Fruit fly (Drosophila melanogaster): ENCODE data around the gene CG7920.

The CG7920 gene

dm6 chr3R:30050448-30050847 is 35.4 kb upstream of the CG7920 start (continued):
- TF ChIP-seq Med (GFP tag) = peak; percentile 53
- no peak for TF ChIP-seq CG14710 (tag; optimal IDR thresholded peaks at IDR 0.05)
- TF ChIP-seq CG17612 (GFP tag; IDR thresholded peaks at IDR 0.05) = peak; percentile 42; the same call in 1 of the 2 replicates
- peak; percentile 30; the same call in 2 of the 3 replicates for TF ChIP-seq row (GFP tag; IDR thresholded peaks at IDR 0.05)
- no peak for TF ChIP-seq Hr3 (GFP tag; optimal IDR thresholded peaks at IDR 0.05)
- no peak for TF ChIP-seq CG9817 (tag; optimal IDR thresholded peaks at IDR 0.05)
- no peak for TF ChIP-seq zfh2 (GFP tag; optimal IDR thresholded peaks at IDR 0.05)
- no peak for TF ChIP-seq disco-r (GFP tag; optimal IDR thresholded peaks at IDR 0.05)
- TF ChIP-seq H15 (GFP tag; IDR thresholded peaks at IDR 0.05) = no peak
- TF ChIP-seq Side (GFP tag; optimal IDR thresholded peaks at IDR 0.05) = no peak

DNA sequence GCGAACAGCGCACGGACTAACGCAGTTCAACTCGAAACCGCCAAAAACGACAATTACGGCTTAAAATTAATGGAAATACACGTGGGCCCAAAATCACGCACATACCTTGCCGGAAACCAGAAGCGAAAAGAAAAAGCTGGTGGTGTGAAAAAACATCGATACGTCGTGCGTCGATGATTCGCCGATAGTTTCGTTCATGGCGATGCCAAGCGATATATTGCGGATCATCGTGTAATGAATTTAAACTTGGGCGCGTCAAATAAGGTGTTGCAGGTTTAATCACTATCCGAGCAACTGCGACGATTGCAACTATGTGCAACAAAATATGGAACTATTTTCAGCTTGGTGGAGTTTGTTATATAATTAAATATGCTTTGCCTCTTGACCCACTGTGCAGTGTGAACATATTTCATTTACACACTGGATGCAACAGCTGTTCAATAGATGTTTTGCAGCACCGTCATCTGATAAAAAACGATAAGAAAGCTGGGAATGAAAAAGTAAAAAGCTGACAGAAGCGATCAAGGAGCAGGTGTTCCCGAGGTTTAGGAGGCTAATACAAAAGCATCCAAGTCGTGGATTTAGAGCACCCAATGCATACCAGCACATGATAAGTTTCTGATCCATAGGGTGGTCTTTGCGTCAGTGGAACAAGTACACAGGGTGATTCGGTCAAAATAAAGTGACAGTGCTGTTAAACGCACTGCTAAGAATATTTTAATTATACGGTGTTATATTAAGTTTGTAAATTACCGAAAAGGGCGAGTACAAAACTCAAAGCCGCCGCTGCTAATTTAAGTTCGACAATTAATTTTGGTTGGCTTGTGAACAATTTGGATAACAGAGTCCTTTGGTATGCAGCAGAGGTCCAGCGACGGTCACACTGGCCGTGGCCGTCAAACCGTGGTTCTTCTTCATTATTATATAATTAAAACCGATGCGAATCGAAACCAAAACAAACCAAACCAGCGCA is 31.2 kb upstream of the CG7920 start, which contains the start of the genes RpL32 and CG7943:
Gene RpL32, minus strand, starts transcription at position 133 of the 973 bp plus-strand sequence.
Gene CG7943, plus strand, starts transcription at position 442 of the 973 bp plus-strand sequence.
- TF ChIP-seq CG12769 (tag; optimal IDR thresholded peaks at IDR 0.05) (peak; percentile 82), ems (GFP tag; optimal IDR thresholded peaks at IDR 0.05) (peak; percentile 97), tio (GFP tag; optimal IDR thresholded peaks at IDR 0.05) (no peak), abd-A (tag; optimal IDR thresholded peaks at IDR 0.05) (no peak), CG30403 (GFP tag; optimal IDR thresholded peaks at IDR 0.05) (peak; percentile 94), CG10321 (GFP tag; IDR thresholded peaks at IDR 0.05) (peak; percentile 68), pum (GFP tag; optimal IDR thresholded peaks at IDR 0.05) (peak; percentile 97), CG1602 (GFP tag; optimal IDR thresholded peaks at IDR 0.05) (peak; percentile 82), Hand (GFP tag; optimal IDR thresholded peaks at IDR 0.05) (peak; percentile 70), CG18262 (tag; optimal IDR thresholded peaks at IDR 0.05) (peak; percentile 90), odd (GFP tag; optimal IDR thresholded peaks at IDR 0.05) (peak; percentile 91), fu2 (GFP tag; optimal IDR thresholded peaks at IDR 0.05) (peak; percentile 88), klu (GFP tag; IDR thresholded peaks at IDR 0.05) (peak; percentile 88), CG9437 (GFP tag; optimal IDR thresholded peaks at IDR 0.05) (peak; percentile 76), CG6854 (GFP tag; optimal IDR thresholded peaks at IDR 0.05) (peak; percentile 93), D (optimal IDR thresholded peaks at IDR 0.05) (no peak), D (GFP tag; optimal IDR thresholded peaks at IDR 0.05) (peak; percentile 89), NC2α (GFP tag; optimal IDR thresholded peaks at IDR 0.05) (peak; percentile 74), E2f2 (GFP tag; IDR thresholded peaks at IDR 0.05) (peak; percentile 91), CG8944 (GFP tag; optimal IDR thresholded peaks at IDR 0.05) (peak; percentile 97), CG12299 (tag; optimal IDR thresholded peaks at IDR 0.05) (peak; percentile 84), Bdp1 (GFP tag; optimal IDR thresholded peaks at IDR 0.05) (peak; percentile 80), CG10565 (GFP tag; optimal IDR thresholded peaks at IDR 0.05) (peak; percentile 90), CG3281 (GFP tag; optimal IDR thresholded peaks at IDR 0.05) (peak; percentile 95), unpg (GFP tag; optimal IDR thresholded peaks at IDR 0.05) (peak; percentile 91), Dad (GFP tag; optimal IDR thresholded peaks at IDR 0.05) (peak; percentile 97), bcd (GFP tag; optimal IDR thresholded peaks at IDR 0.05) (peak; percentile 97), CG2889 (GFP tag; IDR thresholded peaks at IDR 0.05) (peak; percentile 88), D19B (GFP tag; optimal IDR thresholded peaks at IDR 0.05) (peak; percentile 85), sr (GFP tag; IDR thresholded peaks at IDR 0.05) (peak; percentile 89), CG12744 (GFP tag; optimal IDR thresholded peaks at IDR 0.05) (peak; percentile 77), Spps (tag; optimal IDR thresholded peaks at IDR 0.05) (peak; percentile 77), Hr51 (GFP tag; optimal IDR thresholded peaks at IDR 0.05) (peak; percentile 84 to 94), Fer1 (GFP tag; optimal IDR thresholded peaks at IDR 0.05) (peak; percentile 95), Lpt (GFP tag; optimal IDR thresholded peaks at IDR 0.05) (no peak), Dek (tag; optimal IDR thresholded peaks at IDR 0.05) (peak; percentile 90), CG30431 (GFP tag; optimal IDR thresholded peaks at IDR 0.05) (peak; percentile 71), Bteb2 (GFP tag; optimal IDR thresholded peaks at IDR 0.05) (peak; percentile 92)
